Worm (Caenorhabditis elegans): ENCODE results near the gene gst-22.

gst-22 gene

ce11 chrV:16256395-16256794, 24.3 kb upstream of the gst-22 start, which contains the start of gene bgnt-1.3:
bgnt-1.3 (minus strand) TSS chrV:16256495.
- no peak for TF ChIP-seq peb-1 (tag; optimal IDR thresholded peaks at IDR 0.05)
- no peak for TF ChIP-seq unc-62 (GFP tag; optimal IDR thresholded peaks at IDR 0.05)
- no peak for TF ChIP-seq blmp-1 (tag; optimal IDR thresholded peaks at IDR 0.05; ENCODE audit: insufficient read depth)
- no peak for TF ChIP-seq skn-1 (tag; optimal IDR thresholded peaks at IDR 0.05)
- TF ChIP-seq lin-13 (GFP tag; optimal IDR thresholded peaks at IDR 0.05) = no peak
- no peak for TF ChIP-seq ceh-82 (tag; optimal IDR thresholded peaks at IDR 0.05)
- no peak for TF ChIP-seq mab-5 (tag; optimal IDR thresholded peaks at IDR 0.05)
- TF ChIP-seq sma-3 (GFP tag; optimal IDR thresholded peaks at IDR 0.05) = no peak
- TF ChIP-seq F13H6.1 (tag; optimal IDR thresholded peaks at IDR 0.05) = no peak
- no peak for TF ChIP-seq snpc-4 (tag; optimal IDR thresholded peaks at IDR 0.05)
- no peak for TF ChIP-seq lin-39 (tag; optimal IDR thresholded peaks at IDR 0.05)
- TF ChIP-seq ZK546.5 (tag; optimal IDR thresholded peaks at IDR 0.05) = no peak
- TF ChIP-seq ztf-4 (tag; optimal IDR thresholded peaks at IDR 0.05) = no peak
- no peak for TF ChIP-seq nhr-129 (tag; optimal IDR thresholded peaks at IDR 0.05)
- no peak for TF ChIP-seq nhr-23 (tag; optimal IDR thresholded peaks at IDR 0.05)
- no peak for TF ChIP-seq fos-1 (tag; optimal IDR thresholded peaks at IDR 0.05)

ce11 chrV:16253687-16254086, 21.6 kb upstream of the gst-22 start, which contains the start of gene gcy-20:
gcy-20 (minus strand) TSS chrV:16253787.
- TF ChIP-seq ceh-16 (tag; optimal IDR thresholded peaks at IDR 0.05) (no peak), dmd-4 (tag; optimal IDR thresholded peaks at IDR 0.05) (no peak), ztf-11 (tag; optimal IDR thresholded peaks at IDR 0.05) (no peak), unc-39 (tag; optimal IDR thresholded peaks at IDR 0.05) (no peak), nhr-23 (tag; optimal IDR thresholded peaks at IDR 0.05) (no peak), lsy-2 (tag; optimal IDR thresholded peaks at IDR 0.05) (no peak), mbf-1 (tag; optimal IDR thresholded peaks at IDR 0.05) (no peak), elt-3 (tag; optimal IDR thresholded peaks at IDR 0.05) (no peak), unc-55 (GFP tag; optimal IDR thresholded peaks at IDR 0.05) (no peak), blmp-1 (tag; optimal IDR thresholded peaks at IDR 0.05; ENCODE audit: insufficient read depth) (no peak), peb-1 (tag; optimal IDR thresholded peaks at IDR 0.05) (no peak), alr-1 (tag; optimal IDR thresholded peaks at IDR 0.05) (no peak), lin-39 (tag; optimal IDR thresholded peaks at IDR 0.05) (no peak), C34F6.9 (tag; optimal IDR thresholded peaks at IDR 0.05) (no peak), ZK546.5 (tag; optimal IDR thresholded peaks at IDR 0.05) (no peak)

DNA sequence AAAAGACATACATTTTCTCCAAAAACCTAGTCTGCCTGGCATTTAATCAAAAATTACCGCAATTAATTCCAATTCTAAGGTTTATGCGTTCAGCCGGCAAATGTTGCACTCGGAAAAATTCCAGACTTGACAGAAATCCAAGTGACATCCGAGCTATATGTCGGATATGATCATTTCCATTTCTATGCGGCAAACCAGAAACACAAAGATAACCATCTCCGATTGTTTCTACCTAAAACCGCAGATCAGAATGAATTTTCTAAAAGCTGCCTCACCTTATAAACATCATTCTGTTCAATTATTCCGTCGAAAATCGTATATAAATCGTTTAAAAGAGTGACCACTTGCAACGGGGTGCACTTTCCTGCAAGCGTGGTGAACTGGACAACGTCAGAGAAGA, 17.0 kb upstream of the gst-22 start:
- TF ChIP-seq fos-1 (tag; optimal IDR thresholded peaks at IDR 0.05) (no peak), nhr-6 (tag; optimal IDR thresholded peaks at IDR 0.05) (no peak), F13H6.1 (tag; optimal IDR thresholded peaks at IDR 0.05) (no peak), ama-1 (optimal IDR thresholded peaks at IDR 0.05) (no peak), nhr-129 (tag; optimal IDR thresholded peaks at IDR 0.05) (no peak), elt-1 (tag; optimal IDR thresholded peaks at IDR 0.05) (no peak), skn-1 (tag; optimal IDR thresholded peaks at IDR 0.05) (no peak)

ce11 chrV:16246579-16246978, 14.5 kb upstream of the gst-22 start, which contains the start of gene srh-95:
srh-95 (plus strand) TSS chrV:16246879.
- TF ChIP-seq lin-13 (GFP tag; optimal IDR thresholded peaks at IDR 0.05) (no peak), lsy-2 (tag; optimal IDR thresholded peaks at IDR 0.05) (no peak), unc-55 (GFP tag; optimal IDR thresholded peaks at IDR 0.05) (no peak), mab-5 (tag; optimal IDR thresholded peaks at IDR 0.05) (no peak), sem-4 (tag; optimal IDR thresholded peaks at IDR 0.05) (no peak), nhr-11 (tag; optimal IDR thresholded peaks at IDR 0.05) (no peak), ceh-16 (tag; optimal IDR thresholded peaks at IDR 0.05) (no peak), sma-3 (GFP tag; optimal IDR thresholded peaks at IDR 0.05) (no peak), peb-1 (tag; optimal IDR thresholded peaks at IDR 0.05) (no peak)

ce11 chrV:16244078-16244477, 12.0 kb upstream of the gst-22 start, which contains the start of gene srh-104:
srh-104 (minus strand) TSS chrV:16244178.
- TF ChIP-seq nhr-11 (tag; optimal IDR thresholded peaks at IDR 0.05) (no peak), unc-39 (tag; optimal IDR thresholded peaks at IDR 0.05) (no peak), ZK546.5 (tag; optimal IDR thresholded peaks at IDR 0.05) (no peak), ceh-16 (tag; optimal IDR thresholded peaks at IDR 0.05) (no peak), Y55F3AM.14 (GFP tag; optimal IDR thresholded peaks at IDR 0.05) (no peak), unc-62 (GFP tag; optimal IDR thresholded peaks at IDR 0.05) (no peak), fos-1 (tag; optimal IDR thresholded peaks at IDR 0.05) (no peak), lsy-2 (tag; optimal IDR thresholded peaks at IDR 0.05) (no peak), nhr-25 (tag; optimal IDR thresholded peaks at IDR 0.05) (no peak), ama-1 (optimal IDR thresholded peaks at IDR 0.05) (no peak), nhr-77 (tag; optimal IDR thresholded peaks at IDR 0.05) (no peak), mdl-1 (tag; optimal IDR thresholded peaks at IDR 0.05) (no peak), zag-1 (tag; optimal IDR thresholded peaks at IDR 0.05) (no peak), nhr-10 (tag; optimal IDR thresholded peaks at IDR 0.05) (no peak), nhr-237 (tag; optimal IDR thresholded peaks at IDR 0.05) (no peak), alr-1 (tag; optimal IDR thresholded peaks at IDR 0.05) (no peak), mab-5 (tag; optimal IDR thresholded peaks at IDR 0.05) (no peak), C34F6.9 (tag; optimal IDR thresholded peaks at IDR 0.05) (no peak)
